Worm (Caenorhabditis elegans): ENCODE data around the gene pbs-3.

- TF ChIP-seq nhr-25 (tag; optimal IDR thresholded peaks at IDR 0.05; ENCODE audit: borderline replicate concordance, insufficient read depth) (no peak), pha-4 (GFP tag; IDR thresholded peaks at IDR 0.05) (no peak), pha-4 (tag; optimal IDR thresholded peaks at IDR 0.05) (no peak), fos-1 (tag; optimal IDR thresholded peaks at IDR 0.05) (no peak), daf-19 (GFP tag; conservative IDR thresholded peaks at IDR 0.05) (no peak), skn-1 (tag; optimal IDR thresholded peaks at IDR 0.05) (no peak), lin-13 (GFP tag; optimal IDR thresholded peaks at IDR 0.05) (no peak), daf-8 (GFP tag; IDR thresholded peaks at IDR 0.05) (no peak), mes-2 (tag; optimal IDR thresholded peaks at IDR 0.05; ENCODE audit: poor library complexity, severe bottlenecking) (no peak), mdt-29 (GFP tag; IDR thresholded peaks at IDR 0.05) (no peak), pqm-1 (tag; optimal IDR thresholded peaks at IDR 0.05) (no peak), hmg-1.1 (GFP tag; IDR thresholded peaks at IDR 0.05) (no peak), ceh-28 (tag; optimal IDR thresholded peaks at IDR 0.05) (no peak), madf-9 (GFP tag; conservative IDR thresholded peaks at IDR 0.05) (no peak), ztf-7 (tag; optimal IDR thresholded peaks at IDR 0.05) (no peak)
Observed at ce11 chrII:4931286-4931685, 23.9 kb downstream of the pbs-3 start.

All from whole organism, L4 larva.